Worm (Caenorhabditis elegans): Measurements from ENCODE around the gene C41H7.9.

ce11 chrII:2962531-2963164 is 49.4 kb downstream of the C41H7.9 start:
- no peak for TF ChIP-seq daf-12 (tag; optimal IDR thresholded peaks at IDR 0.05)
- no peak for TF ChIP-seq sea-2 (GFP tag; optimal IDR thresholded peaks at IDR 0.05)
- TF ChIP-seq pha-4 (tag; optimal IDR thresholded peaks at IDR 0.05): no peak
- no peak for TF ChIP-seq pqm-1 (tag; optimal IDR thresholded peaks at IDR 0.05)
- peak; percentile 77 for TF ChIP-seq fkh-10 (GFP tag; optimal IDR thresholded peaks at IDR 0.05)
- no peak for TF ChIP-seq tbx-2 (tag; optimal IDR thresholded peaks at IDR 0.05)
- TF ChIP-seq ama-1 (optimal IDR thresholded peaks at IDR 0.05): no peak
- TF ChIP-seq elt-2 (tag; optimal IDR thresholded peaks at IDR 0.05): no peak
- no peak for TF ChIP-seq unc-62 (GFP tag; optimal IDR thresholded peaks at IDR 0.05)
- TF ChIP-seq ceh-82 (tag; optimal IDR thresholded peaks at IDR 0.05): no peak

Measured in whole organism, L3 larva.